Worm (Caenorhabditis elegans) whole organism, early embryonic: Measurements from ENCODE around the gene Y62H9A.3.

Experiments
- ama-1 ChIP-seq: fragments of 150-350 bp; optimal IDR thresholded peaks from 2 replicates; lab custom pipeline; 2014
- hnd-1 ChIP-seq: sonication (generic microtip); optimal IDR thresholded peaks from 2 replicates; lab custom pipeline; 2016; ENCODE audit warnings: missing genetic modification characterization, missing compliant biosample characterization
- pes-1 ChIP-seq: fragments of 200-800 bp; sonication (Bioruptor generic); IDR thresholded peaks from 2 replicates; pipeline ENCODE4 v1.3.6; 2022; ENCODE audit warnings: missing genetic modification reagents, missing genetic modification characterization, missing compliant biosample characterization
- tbx-37 ChIP-seq: fragments of 200-800 bp; sonication (Bioruptor generic); conservative IDR thresholded peaks from 2 replicates; pipeline ENCODE4 v1.3.6; 2022; ENCODE audit warnings: missing genetic modification reagents, missing genetic modification characterization, missing compliant biosample characterization

DNA sequence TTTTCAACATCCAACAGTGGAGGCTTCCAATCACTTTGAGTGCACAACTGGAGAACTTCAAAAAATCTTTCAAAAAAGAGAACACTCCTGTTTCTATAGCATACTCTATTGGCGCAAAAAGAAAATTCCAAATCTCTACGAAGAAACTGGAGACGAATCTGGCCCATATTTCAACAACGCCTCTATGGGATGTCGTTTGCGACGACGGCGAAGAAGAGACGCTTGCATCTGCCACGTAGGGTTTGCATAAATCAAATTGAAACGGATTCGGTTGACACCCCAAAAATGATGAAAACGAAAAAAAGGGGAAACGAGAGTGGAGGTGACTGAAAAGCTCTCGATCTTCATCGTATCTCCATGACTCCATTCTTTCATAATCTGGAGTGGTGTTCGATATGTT is 23.6 kb downstream of the Y62H9A.3 start:
- TF ChIP-seq ama-1 (lab: Kevin White, UChicago) (no peak), hnd-1 (no peak), pes-1 (GFP tag; lab: Robert Waterston, UW) (no peak), tbx-37 (GFP tag; lab: Robert Waterston, UW) (no peak)
